Fruit fly (Drosophila melanogaster) whole organism, embryonic: ENCODE measurements around the gene cbt.

Experiments used
- Atf-2 ChIP-seq: fragments of 200-800 bp; sonication (Bioruptor generic); optimal IDR thresholded peaks from 2 replicates; lab custom pipeline; 2016; ENCODE audit warnings: missing biosample characterization, missing genetic modification characterization
- CG10366 ChIP-seq: fragments of 200-800 bp; sonication (Bioruptor generic); IDR thresholded peaks from 2 replicates; pipeline ENCODE4 v1.3.6; 2022; ENCODE audit warnings: missing biosample characterization, missing genetic modification characterization
- CG10565 ChIP-seq: fragments of 200-800 bp; sonication (Bioruptor generic); optimal IDR thresholded peaks from 3 replicates; lab custom pipeline; 2016; ENCODE audit warnings: missing biosample characterization, mild to moderate bottlenecking, missing genetic modification characterization
- CG11504 ChIP-seq: fragments of 200-800 bp; sonication (Bioruptor generic); optimal IDR thresholded peaks from 3 replicates; lab custom pipeline; 2019; ENCODE audit warnings: missing biosample characterization, mild to moderate bottlenecking, missing genetic modification characterization, moderate library complexity
- CG11695 ChIP-seq: fragments of 200-800 bp; sonication (Bioruptor generic); IDR thresholded peaks from 3 replicates; pipeline ENCODE4 v1.3.6; 2022; ENCODE audit warnings: missing biosample characterization, missing genetic modification characterization
- CG1233 ChIP-seq: fragments of 200-800 bp; sonication (Bioruptor generic); optimal IDR thresholded peaks from 4 replicates; lab custom pipeline; 2018; ENCODE audit warnings: missing biosample characterization, mild to moderate bottlenecking, missing genetic modification characterization
- CG13123 ChIP-seq: fragments of 200-800 bp; sonication (Bioruptor generic); optimal IDR thresholded peaks from 2 replicates; lab custom pipeline; 2016; ENCODE audit warnings: missing biosample characterization, missing genetic modification characterization
- CG16863 ChIP-seq: fragments of 200-800 bp; sonication (Bioruptor generic); optimal IDR thresholded peaks from 3 replicates; lab custom pipeline; 2016; ENCODE audit warnings: missing biosample characterization, missing genetic modification characterization
- CG17912 ChIP-seq: fragments of 200-800 bp; sonication (Bioruptor generic); optimal IDR thresholded peaks from 2 replicates; lab custom pipeline; 2018; ENCODE audit warnings: missing biosample characterization, mild to moderate bottlenecking, missing genetic modification characterization
- CG18764 ChIP-seq: fragments of 200-800 bp; sonication (Bioruptor generic); optimal IDR thresholded peaks from 3 replicates; lab custom pipeline; 2016; ENCODE audit warnings: missing biosample characterization, missing genetic modification characterization
- CG2202 ChIP-seq: fragments of 200-800 bp; sonication (Bioruptor generic); optimal IDR thresholded peaks from 2 replicates; lab custom pipeline; 2018; ENCODE audit warnings: missing biosample characterization, mild to moderate bottlenecking, missing genetic modification characterization
- CG2678 ChIP-seq: fragments of 200-800 bp; sonication (Bioruptor generic); optimal IDR thresholded peaks from 3 replicates; lab custom pipeline; 2019; ENCODE audit warnings: missing biosample characterization, mild to moderate bottlenecking, missing genetic modification characterization, moderate library complexity
- CG2875 ChIP-seq: fragments of 200-800 bp; sonication (Bioruptor generic); optimal IDR thresholded peaks from 2 replicates; lab custom pipeline; 2017; ENCODE audit warnings: missing biosample characterization, mild to moderate bottlenecking, missing genetic modification characterization, missing genetic modification reagents
- CG30431 ChIP-seq: fragments of 200-800 bp; sonication (Bioruptor generic); optimal IDR thresholded peaks from 2 replicates; lab custom pipeline; 2017; ENCODE audit warnings: missing biosample characterization, missing genetic modification characterization
- CG31365 ChIP-seq: fragments of 200-800 bp; sonication (Bioruptor generic); optimal IDR thresholded peaks from 2 replicates; lab custom pipeline; 2018; ENCODE audit warnings: missing biosample characterization, mild to moderate bottlenecking, missing genetic modification characterization
- CG33557 ChIP-seq: fragments of 200-800 bp; sonication (Bioruptor generic); optimal IDR thresholded peaks from 2 replicates; lab custom pipeline; 2019; ENCODE audit warnings: missing biosample characterization, mild to moderate bottlenecking, missing genetic modification characterization, moderate library complexity
- CG3407 ChIP-seq: fragments of 200-800 bp; sonication (Bioruptor generic); optimal IDR thresholded peaks from 2 replicates; lab custom pipeline; 2018; ENCODE audit warnings: missing biosample characterization, mild to moderate bottlenecking, missing genetic modification characterization
- CG3838 ChIP-seq: fragments of 200-800 bp; sonication (Bioruptor generic); optimal IDR thresholded peaks from 3 replicates; lab custom pipeline; 2016; ENCODE audit warnings: missing biosample characterization, missing genetic modification characterization
- CG7745 ChIP-seq: fragments of 200-800 bp; sonication (Bioruptor generic); optimal IDR thresholded peaks from 2 replicates; lab custom pipeline; 2018; ENCODE audit warnings: missing biosample characterization, mild to moderate bottlenecking, missing genetic modification characterization, moderate library complexity
- CG8089 ChIP-seq: fragments of 200-800 bp; sonication (Bioruptor generic); optimal IDR thresholded peaks from 3 replicates; lab custom pipeline; 2016; ENCODE audit warnings: missing biosample characterization, missing genetic modification characterization
- CG8388 ChIP-seq: fragments of 200-800 bp; sonication (Bioruptor generic); optimal IDR thresholded peaks from 2 replicates; lab custom pipeline; 2019; ENCODE audit warnings: missing biosample characterization, mild to moderate bottlenecking, missing genetic modification characterization, moderate library complexity
- CHES-1-like ChIP-seq: fragments of 200-800 bp; sonication (Bioruptor generic); optimal IDR thresholded peaks from 2 replicates; lab custom pipeline; 2016; ENCODE audit warnings: missing biosample characterization, missing genetic modification characterization
- Chrac-16 ChIP-seq: fragments of 200-800 bp; sonication (Bioruptor generic); optimal IDR thresholded peaks from 3 replicates; lab custom pipeline; 2016; ENCODE audit warnings: missing biosample characterization, missing genetic modification characterization
- Fer2 ChIP-seq: fragments of 200-800 bp; sonication (Bioruptor generic); optimal IDR thresholded peaks from 2 replicates; lab custom pipeline; 2018; ENCODE audit warnings: missing biosample characterization, mild to moderate bottlenecking, missing genetic modification characterization, moderate library complexity
- HLHmδ ChIP-seq: fragments of 200-800 bp; sonication (Bioruptor generic); optimal IDR thresholded peaks from 2 replicates; lab custom pipeline; 2018; ENCODE audit warnings: missing biosample characterization, mild to moderate bottlenecking, missing genetic modification characterization, moderate library complexity
- Hr78 ChIP-seq, 2 experiments: fragments of 200-800 bp in 1 of 2; fragments of >200 bp in 1 of 2; sonication (Bioruptor generic) in 1 of 2; optimal IDR thresholded peaks; 2 replicates each; lab custom pipeline; 2017 to 2019; ENCODE audit warnings: missing biosample characterization in 2 of 2, missing genetic modification characterization in 2 of 2, mild to moderate bottlenecking in 1 of 2, moderate library complexity in 1 of 2
- Lpt ChIP-seq: fragments of >200 bp; optimal IDR thresholded peaks from 2 replicates; lab custom pipeline; 2018; ENCODE audit warnings: missing biosample characterization, missing genetic modification characterization
- MESR4 ChIP-seq: fragments of 200-800 bp; sonication (Bioruptor generic); optimal IDR thresholded peaks from 2 replicates; lab custom pipeline; 2018; ENCODE audit warnings: missing biosample characterization, mild to moderate bottlenecking, missing genetic modification characterization, moderate library complexity
- NC2α ChIP-seq: fragments of 200-800 bp; sonication (Bioruptor generic); optimal IDR thresholded peaks from 2 replicates; lab custom pipeline; 2016; ENCODE audit warnings: missing biosample characterization, missing genetic modification characterization
- Pdp1 ChIP-seq, 2 experiments: fragments of 200-800 bp; sonication (Bioruptor generic); optimal IDR thresholded peaks; 3 replicates each; lab custom pipeline; 2016; ENCODE audit warnings: missing biosample characterization in 2 of 2, missing genetic modification characterization in 2 of 2, mild to moderate bottlenecking in 1 of 2, moderate library complexity in 1 of 2
- Rfx ChIP-seq: fragments of 200-800 bp; sonication (Bioruptor generic); IDR thresholded peaks from 2 replicates; pipeline ENCODE4 v1.3.6; 2022; ENCODE audit warnings: missing biosample characterization, missing genetic modification characterization
- aop ChIP-seq: fragments of 200-800 bp; sonication (Bioruptor generic); IDR thresholded peaks from 2 replicates; pipeline ENCODE4 v1.3.6; 2022; ENCODE audit warnings: missing biosample characterization, missing genetic modification characterization
- cas ChIP-seq: fragments of 200-800 bp; sonication (Bioruptor generic); IDR thresholded peaks from 2 replicates; pipeline ENCODE4 v1.3.6; 2022; ENCODE audit warnings: missing biosample characterization, missing genetic modification characterization
- caup ChIP-seq: fragments of 200-800 bp; sonication (Bioruptor generic); optimal IDR thresholded peaks from 3 replicates; lab custom pipeline; 2017; ENCODE audit warnings: missing biosample characterization, mild to moderate bottlenecking, missing genetic modification characterization, moderate library complexity; ENCODE audit not compliant: severe bottlenecking
- dan ChIP-seq: fragments of 200-800 bp; sonication (Bioruptor generic); IDR thresholded peaks from 2 replicates; pipeline ENCODE4 v1.3.6; 2022; ENCODE audit warnings: missing biosample characterization, missing genetic modification characterization
- hkb ChIP-seq, 2 experiments: fragments of 200-800 bp in 1 of 2; fragments of >200 bp in 1 of 2; sonication (Bioruptor generic) in 1 of 2; IDR thresholded peaks in 1 of 2; optimal IDR thresholded peaks in 1 of 2; 2 replicates each; pipeline versions ENCODE4 v1.3.6 to Lab custom; 2017 to 2022; ENCODE audit warnings: missing biosample characterization in 1 of 2, missing genetic modification characterization in 1 of 2
- lov ChIP-seq, 2 experiments: fragments of 200-800 bp in 1 of 2; fragments of >200 bp in 1 of 2; sonication (Bioruptor generic) in 1 of 2; IDR thresholded peaks in 1 of 2; optimal IDR thresholded peaks in 1 of 2; 2 replicates in 1 of 2; 3 replicates in 1 of 2; pipeline versions ENCODE4 v1.3.6 to Lab custom; 2017 to 2022; ENCODE audit warnings: missing biosample characterization in 1 of 2, missing genetic modification characterization in 1 of 2
- nerfin-1 ChIP-seq: fragments of 200-800 bp; sonication (Bioruptor generic); optimal IDR thresholded peaks from 3 replicates; lab custom pipeline; 2019; ENCODE audit warnings: missing biosample characterization, mild to moderate bottlenecking, missing genetic modification characterization, moderate library complexity
- nerfin-2 ChIP-seq: fragments of 200-800 bp; sonication (Bioruptor generic); IDR thresholded peaks from 2 replicates; pipeline ENCODE4 v1.3.6; 2022; ENCODE audit warnings: missing biosample characterization, missing genetic modification characterization; ENCODE audit not compliant: partially characterized antibody
- pho ChIP-seq: fragments of 200-800 bp; sonication (Bioruptor generic); optimal IDR thresholded peaks from 2 replicates; lab custom pipeline; 2016; ENCODE audit warnings: missing biosample characterization, missing genetic modification characterization
- pum ChIP-seq: fragments of 200-800 bp; sonication (Bioruptor generic); optimal IDR thresholded peaks from 2 replicates; lab custom pipeline; 2016; ENCODE audit warnings: missing biosample characterization, missing genetic modification characterization
- repo ChIP-seq: fragments of 200-800 bp; sonication (Bioruptor generic); optimal IDR thresholded peaks from 2 replicates; lab custom pipeline; 2016; ENCODE audit warnings: missing biosample characterization, missing genetic modification characterization
- shn ChIP-seq: fragments of 200-800 bp; sonication (Bioruptor generic); optimal IDR thresholded peaks from 3 replicates; lab custom pipeline; 2016; ENCODE audit warnings: missing biosample characterization, missing genetic modification characterization
- sim ChIP-seq: fragments of 200-800 bp; sonication (Bioruptor generic); IDR thresholded peaks from 2 replicates; pipeline ENCODE4 v1.3.6; 2022; ENCODE audit warnings: missing biosample characterization, missing genetic modification characterization
- tll ChIP-seq, 2 experiments: fragments of 200-800 bp in 1 of 2; fragments of >200 bp in 1 of 2; sonication (Bioruptor generic) in 1 of 2; optimal IDR thresholded peaks; 2 replicates each; lab custom pipeline; 2017 to 2019; ENCODE audit warnings: missing biosample characterization in 2 of 2, missing genetic modification characterization in 2 of 2, mild to moderate bottlenecking in 1 of 2, moderate library complexity in 1 of 2
- usp ChIP-seq: fragments of >200 bp; optimal IDR thresholded peaks from 2 replicates; lab custom pipeline; 2017; ENCODE audit warnings: missing biosample characterization, missing genetic modification characterization
- zfh2 ChIP-seq: fragments of 200-800 bp; sonication (Bioruptor generic); optimal IDR thresholded peaks from 2 replicates; lab custom pipeline; 2016; ENCODE audit warnings: missing biosample characterization, missing genetic modification characterization

cbt gene

dm6 chr2L:510534-511014 lies 31.1 kb upstream of the cbt start (continued):
- TF ChIP-seq CG17912 (GFP tag; lab: Kevin White, UChicago) (no peak), aop (GFP tag; lab: Robert Waterston, UW) (0 out of 2 replicates have a peak, but pooled peaks have one; percentile 13), nerfin-2 (0 out of 2 replicates have a peak, but pooled peaks have one; percentile 31), CG33557 (GFP tag; lab: Kevin White, UChicago) (peak; percentile 89), CG3838 (GFP tag; lab: Kevin White, UChicago) (peak; percentile 76), Atf-2 (GFP tag; lab: Kevin White, UChicago) (peak; percentile 63), usp (no peak), HLHmδ (GFP tag; lab: Kevin White, UChicago) (peak; percentile 73), NC2α (GFP tag; lab: Kevin White, UChicago) (peak; percentile 75), CG10366 (GFP tag; lab: Robert Waterston, UW) (0 out of 2 replicates have a peak, but pooled peaks have one; percentile 9), CG8388 (GFP tag; lab: Kevin White, UChicago) (peak; percentile 39), Lpt (GFP tag; lab: Kevin White, UChicago) (no peak), cas (GFP tag; lab: Robert Waterston, UW) (no peak), CG1233 (GFP tag; lab: Kevin White, UChicago) (peak; percentile 76), CG16863 (peak; percentile 65), CG11504 (tag; lab: Kevin White, UChicago) (peak; percentile 52), sim (GFP tag; lab: Robert Waterston, UW) (peak; percentile 27; the same call in 1 of the 2 replicates), CG8089 (peak; percentile 79), CG18764 (GFP tag; lab: Kevin White, UChicago) (peak; percentile 78), pho (GFP tag; lab: Kevin White, UChicago) (no peak), CG2202 (tag; lab: Kevin White, UChicago) (peak; percentile 92), CG7745 (tag; lab: Kevin White, UChicago) (peak; percentile 61), CG10565 (GFP tag; lab: Kevin White, UChicago) (no peak), Fer2 (no peak), nerfin-1 (peak; percentile 78), CHES-1-like (GFP tag; lab: Kevin White, UChicago) (peak; percentile 81), shn (peak; percentile 61), CG2875 (peak; percentile 89), CG13123 (peak; percentile 70), pum (peak; percentile 57), dan (no peak), Hr78 (GFP tag; optimal IDR thresholded peaks at IDR 0.05; lab: Kevin White, UChicago) (no peak), CG11695 (peak; percentile 53; the same call in 2 of the 3 replicates), hkb (optimal IDR thresholded peaks at IDR 0.05; lab: Kevin White, UChicago) (no peak), hkb (GFP tag; IDR thresholded peaks at IDR 0.05; lab: Robert Waterston, UW) (peak; percentile 57), caup (peak; percentile 73), tll (GFP tag; optimal IDR thresholded peaks at IDR 0.05; lab: Kevin White, UChicago) (peak in 1 of 2 experiments; percentile 91), Pdp1 (GFP tag; optimal IDR thresholded peaks at IDR 0.05; lab: Kevin White, UChicago) (peak; percentile 12 to 58), lov (optimal IDR thresholded peaks at IDR 0.05; lab: Kevin White, UChicago) (no peak), lov (GFP tag; IDR thresholded peaks at IDR 0.05; lab: Robert Waterston, UW) (0 out of 3 replicates have a peak, but pooled peaks have one; percentile 63), CG2678 (tag; lab: Kevin White, UChicago) (peak; percentile 66), zfh2 (no peak), repo (GFP tag; lab: Kevin White, UChicago) (peak; percentile 79), CG30431 (GFP tag; lab: Kevin White, UChicago) (peak; percentile 43), CG31365 (peak; percentile 60), Rfx (peak; percentile 49; the same call in 1 of the 2 replicates), Chrac-16 (GFP tag; lab: Kevin White, UChicago) (peak; percentile 3), MESR4 (GFP tag; lab: Kevin White, UChicago) (no peak), CG3407 (GFP tag; lab: Kevin White, UChicago) (peak; percentile 84)
